Worm (Caenorhabditis elegans) whole organism, L1 larva: Measurements from ENCODE around the gene his-63.

Experiments used
- C16A3.4 ChIP-seq: fragments of 150-350 bp; optimal IDR thresholded peaks from 2 replicates; lab custom pipeline; 2014; ENCODE audit warnings: missing biosample characterization, missing genetic modification characterization
- F16B12.6 ChIP-seq: fragments of 150-350 bp; optimal IDR thresholded peaks from 2 replicates; lab custom pipeline; 2014; ENCODE audit warnings: missing biosample characterization, missing genetic modification characterization
- Y116A8C.19 ChIP-seq: sonication (generic microtip); optimal IDR thresholded peaks from 2 replicates; lab custom pipeline; 2016; ENCODE audit warnings: missing compliant biosample characterization, missing genetic modification characterization, borderline replicate concordance
- aha-1 ChIP-seq: fragments of 150-350 bp; optimal IDR thresholded peaks from 2 replicates; lab custom pipeline; 2014; ENCODE audit warnings: missing biosample characterization, missing genetic modification characterization
- aly-2 ChIP-seq: fragments of 150-350 bp; optimal IDR thresholded peaks from 2 replicates; lab custom pipeline; 2014; ENCODE audit warnings: missing biosample characterization, missing genetic modification characterization
- ama-1 ChIP-seq: fragments of 150-350 bp; optimal IDR thresholded peaks from 2 replicates; lab custom pipeline; 2014
- blmp-1 ChIP-seq: fragments of 150-350 bp; optimal IDR thresholded peaks from 2 replicates; lab custom pipeline; 2014; ENCODE audit warnings: missing biosample characterization, missing genetic modification characterization
- ceh-63 ChIP-seq: fragments of 200-800 bp; sonication (Bioruptor generic); optimal IDR thresholded peaks from 2 replicates; lab custom pipeline; 2018; ENCODE audit warnings: mild to moderate bottlenecking, missing genetic modification characterization, missing compliant biosample characterization
- ceh-8 ChIP-seq: fragments of 200-800 bp; sonication (Bioruptor generic); optimal IDR thresholded peaks from 2 replicates; lab custom pipeline; 2018; ENCODE audit warnings: mild to moderate bottlenecking, missing genetic modification characterization, moderate library complexity, missing compliant biosample characterization
- ceh-82 ChIP-seq, 3 experiments: fragments of 150-350 bp in 1 of 3; sonication (generic microtip) in 2 of 3; optimal IDR thresholded peaks; 2 replicates each; lab custom pipeline; 2014 to 2017; ENCODE audit warnings: missing biosample characterization in 3 of 3, missing genetic modification characterization in 3 of 3
- ceh-90 ChIP-seq: sonication (generic microtip); optimal IDR thresholded peaks from 2 replicates; lab custom pipeline; 2016; ENCODE audit warnings: missing genetic modification characterization, missing compliant biosample characterization
- ces-1 ChIP-seq: fragments of 150-350 bp; optimal IDR thresholded peaks from 2 replicates; lab custom pipeline; 2014; ENCODE audit warnings: missing biosample characterization, missing genetic modification reagents, missing genetic modification characterization
- efl-1 ChIP-seq, 4 experiments: fragments of 150-350 bp; optimal IDR thresholded peaks in 3 of 4; peaks in 1 of 4; 1 replicate in 1 of 4; 2 replicates in 3 of 4; lab custom pipeline; 2014; ENCODE audit warnings: missing biosample characterization in 2 of 4, missing genetic modification characterization in 2 of 4, missing genetic modification reagents in 2 of 4
- efl-3 ChIP-seq: fragments of 200-800 bp; sonication (Bioruptor generic); optimal IDR thresholded peaks from 2 replicates; lab custom pipeline; 2018; ENCODE audit warnings: mild to moderate bottlenecking, missing genetic modification characterization, missing compliant biosample characterization
- egl-13 ChIP-seq: sonication (generic microtip); optimal IDR thresholded peaks from 2 replicates; lab custom pipeline; 2016; ENCODE audit warnings: missing genotype, missing genetic modification reagents, missing genetic modification characterization, missing compliant biosample characterization
- egl-27 ChIP-seq, 2 experiments: fragments of 150-350 bp in 1 of 2; sonication (generic microtip); optimal IDR thresholded peaks; 3 replicates each; lab custom pipeline; 2017 to 2018; ENCODE audit warnings: missing biosample characterization in 2 of 2, missing genetic modification characterization in 2 of 2, missing genetic modification reagents in 2 of 2
- elt-3 ChIP-seq, 6 experiments: fragments of 150-350 bp in 1 of 6; sonication (generic microtip); optimal IDR thresholded peaks; 2 replicates each; lab custom pipeline; 2017 to 2018; ENCODE audit warnings: missing biosample characterization in 6 of 6, missing genetic modification characterization in 6 of 6, inconsistent platforms in 1 of 6
- ets-5 ChIP-seq: fragments of 200-800 bp; sonication (Bioruptor generic); IDR thresholded peaks from 2 replicates; pipeline ENCODE4 v1.3.6; 2022; ENCODE audit warnings: missing genetic modification characterization, missing compliant biosample characterization
- fkh-10 ChIP-seq: sonication (generic microtip); optimal IDR thresholded peaks from 2 replicates; lab custom pipeline; 2017; ENCODE audit warnings: missing biosample characterization, missing genetic modification reagents, missing genetic modification characterization
- fkh-4 ChIP-seq: sonication (generic microtip); optimal IDR thresholded peaks from 2 replicates; lab custom pipeline; 2016; ENCODE audit warnings: missing compliant biosample characterization, missing genetic modification characterization, borderline replicate concordance
- fos-1 ChIP-seq: fragments of 150-350 bp; optimal IDR thresholded peaks from 2 replicates; lab custom pipeline; 2014; ENCODE audit warnings: missing biosample characterization, missing genetic modification characterization
- grh-1 ChIP-seq: fragments of 200-800 bp; sonication (Bioruptor generic); IDR thresholded peaks from 2 replicates; pipeline ENCODE4 v1.3.6; 2022; ENCODE audit warnings: missing genetic modification reagents, missing genetic modification characterization, missing compliant biosample characterization
- hpl-2 ChIP-seq: fragments of 150-350 bp; optimal IDR thresholded peaks from 2 replicates; lab custom pipeline; 2014; ENCODE audit warnings: missing biosample characterization, missing genetic modification reagents, missing genetic modification characterization
- irx-1 ChIP-seq: sonication (generic microtip); optimal IDR thresholded peaks from 2 replicates; lab custom pipeline; 2016; ENCODE audit warnings: missing genetic modification characterization, missing compliant biosample characterization
- jun-1 ChIP-seq: fragments of 150-350 bp; optimal IDR thresholded peaks from 2 replicates; lab custom pipeline; 2014; ENCODE audit warnings: missing biosample characterization, missing genetic modification reagents, missing genetic modification characterization
- lin-13 ChIP-seq: fragments of 150-350 bp; optimal IDR thresholded peaks from 2 replicates; lab custom pipeline; 2014; ENCODE audit warnings: missing biosample characterization, missing genetic modification reagents, missing genetic modification characterization
- lin-35 ChIP-seq, 2 experiments: fragments of 150-350 bp; optimal IDR thresholded peaks; 2 replicates each; lab custom pipeline; 2014; ENCODE audit warnings: missing biosample characterization in 2 of 2, missing genetic modification characterization in 2 of 2, missing genetic modification reagents in 2 of 2
- lsy-2 ChIP-seq, 2 experiments: fragments of 150-350 bp; optimal IDR thresholded peaks; 2 replicates each; lab custom pipeline; 2014; ENCODE audit warnings: missing biosample characterization in 2 of 2, missing genetic modification characterization in 2 of 2
- mab-9 ChIP-seq: fragments of 200-800 bp; sonication (Bioruptor generic); IDR thresholded peaks from 2 replicates; pipeline ENCODE4 v1.3.6; 2022; ENCODE audit warnings: missing genetic modification reagents, missing genetic modification characterization, missing compliant biosample characterization
- mep-1 ChIP-seq: fragments of 150-350 bp; optimal IDR thresholded peaks from 2 replicates; lab custom pipeline; 2014; ENCODE audit warnings: missing biosample characterization, missing genetic modification characterization
- nhr-12 ChIP-seq: sonication (generic microtip); optimal IDR thresholded peaks from 2 replicates; lab custom pipeline; 2017; ENCODE audit warnings: missing biosample characterization, missing genetic modification characterization
- nhr-20 ChIP-seq: sonication (generic microtip); optimal IDR thresholded peaks from 2 replicates; lab custom pipeline; 2016; ENCODE audit warnings: mild to moderate bottlenecking, missing genetic modification characterization, missing compliant biosample characterization
- nhr-237 ChIP-seq: fragments of 150-350 bp; optimal IDR thresholded peaks from 2 replicates; lab custom pipeline; 2014; ENCODE audit warnings: missing biosample characterization, missing genetic modification characterization
- nhr-28 ChIP-seq: fragments of 150-350 bp; optimal IDR thresholded peaks from 2 replicates; lab custom pipeline; 2014; ENCODE audit warnings: missing biosample characterization, missing genetic modification characterization
- nhr-77 ChIP-seq: fragments of 150-350 bp; optimal IDR thresholded peaks from 2 replicates; lab custom pipeline; 2014; ENCODE audit warnings: missing biosample characterization, missing genetic modification characterization
- nhr-84 ChIP-seq: sonication (generic microtip); optimal IDR thresholded peaks from 2 replicates; lab custom pipeline; 2017; ENCODE audit warnings: missing biosample characterization, missing genetic modification characterization
- nhr-85 ChIP-seq: sonication (generic microtip); peaks from one replicate; lab custom pipeline; 2016; ENCODE audit warnings: missing genetic modification characterization, inconsistent platforms, missing compliant biosample characterization
- nhr-90 ChIP-seq: sonication (generic microtip); optimal IDR thresholded peaks from 2 replicates; lab custom pipeline; 2016; ENCODE audit warnings: mild to moderate bottlenecking, missing genetic modification characterization, missing compliant biosample characterization; ENCODE audit not compliant: poor library complexity
- pag-3 ChIP-seq: sonication (generic microtip); optimal IDR thresholded peaks from 2 replicates; lab custom pipeline; 2017; ENCODE audit warnings: missing genetic modification characterization, mild to moderate bottlenecking, missing compliant biosample characterization, antibody characterized with exemption, borderline replicate concordance; ENCODE audit not compliant: insufficient read depth
- pax-3 ChIP-seq: fragments of 200-800 bp; sonication (Bioruptor generic); optimal IDR thresholded peaks from 2 replicates; lab custom pipeline; 2018; ENCODE audit warnings: mild to moderate bottlenecking, missing genetic modification characterization, moderate library complexity, missing compliant biosample characterization
- pqm-1 ChIP-seq: sonication (generic microtip); optimal IDR thresholded peaks from 3 replicates; lab custom pipeline; 2017; ENCODE audit warnings: missing biosample characterization, missing genetic modification characterization
- snu-23 ChIP-seq: sonication (generic microtip); optimal IDR thresholded peaks from 2 replicates; lab custom pipeline; 2016; ENCODE audit warnings: missing genetic modification characterization, missing compliant biosample characterization
- sox-4 ChIP-seq: sonication (generic microtip); optimal IDR thresholded peaks from 2 replicates; lab custom pipeline; 2016; ENCODE audit warnings: missing genetic modification characterization, missing compliant biosample characterization
- sptf-1 ChIP-seq: fragments of 150-350 bp; optimal IDR thresholded peaks from 2 replicates; lab custom pipeline; 2014; ENCODE audit warnings: missing biosample characterization, missing genetic modification characterization
- swsn-7 ChIP-seq: sonication (generic microtip); optimal IDR thresholded peaks from 2 replicates; lab custom pipeline; 2016; ENCODE audit warnings: missing genetic modification characterization, missing compliant biosample characterization
- tbx-2 ChIP-seq: sonication (generic microtip); optimal IDR thresholded peaks from 2 replicates; lab custom pipeline; 2016; ENCODE audit warnings: missing genetic modification characterization, missing compliant biosample characterization
- unc-130 ChIP-seq: fragments of 150-350 bp; optimal IDR thresholded peaks from 2 replicates; lab custom pipeline; 2017; ENCODE audit warnings: missing biosample characterization, missing genetic modification characterization, inconsistent platforms
- unc-30 ChIP-seq: sonication (generic microtip); optimal IDR thresholded peaks from 2 replicates; lab custom pipeline; 2017; ENCODE audit warnings: missing biosample characterization, missing genetic modification characterization
- unc-62 ChIP-seq: fragments of 150-350 bp; optimal IDR thresholded peaks from 2 replicates; lab custom pipeline; 2014; ENCODE audit warnings: missing biosample characterization, missing genetic modification reagents, missing genetic modification characterization
- unc-86 ChIP-seq: sonication (generic microtip); optimal IDR thresholded peaks from 2 replicates; lab custom pipeline; 2016; ENCODE audit warnings: missing genetic modification characterization, missing compliant biosample characterization
- vab-15 ChIP-seq: sonication (generic microtip); optimal IDR thresholded peaks from 2 replicates; lab custom pipeline; 2017; ENCODE audit warnings: missing genotype, mild to moderate bottlenecking, missing genetic modification characterization, missing compliant biosample characterization
- zag-1 ChIP-seq: fragments of 150-350 bp; optimal IDR thresholded peaks from 2 replicates; lab custom pipeline; 2014; ENCODE audit warnings: missing biosample characterization, missing genetic modification characterization
- ztf-11 ChIP-seq, 2 experiments: sonication (generic microtip); optimal IDR thresholded peaks; 2 replicates each; lab custom pipeline; 2016 to 2017; ENCODE audit warnings: missing genetic modification characterization in 2 of 2, missing biosample characterization in 1 of 2, missing compliant biosample characterization in 1 of 2
- ztf-4 ChIP-seq: fragments of 150-350 bp; optimal IDR thresholded peaks from 2 replicates; lab custom pipeline; 2014; ENCODE audit warnings: missing biosample characterization, missing genetic modification characterization

his-63 gene

DNA sequence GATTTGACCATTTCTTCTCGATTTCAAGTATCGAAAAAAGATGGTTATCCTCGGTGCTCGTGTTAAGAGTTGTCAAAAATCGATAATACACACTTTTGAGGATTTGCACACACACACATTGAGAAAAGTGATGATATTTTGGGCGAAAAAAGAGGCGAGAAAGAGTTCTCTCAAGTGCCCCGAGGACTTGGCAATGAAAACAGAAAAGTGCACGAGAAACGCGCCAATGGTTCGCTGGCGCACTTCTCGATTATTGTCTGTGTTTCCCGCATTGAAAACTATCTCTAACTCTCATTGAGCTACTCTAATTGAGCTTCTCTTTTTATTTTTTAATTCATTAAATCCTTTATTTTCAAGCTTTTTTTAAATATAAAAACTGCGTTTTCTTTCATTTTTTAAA lies 27.0 kb upstream of the his-63 start:
- TF ChIP-seq swsn-7 (tag; lab: Kevin White, UChicago) = peak; percentile 78
- TF ChIP-seq ceh-82 (tag; optimal IDR thresholded peaks at IDR 0.05; lab: Kevin White, UChicago) = peak; percentile 60 to 87 (median 87)
- no peak for TF ChIP-seq Y116A8C.19 (tag; lab: Kevin White, UChicago)
- no peak for TF ChIP-seq ceh-90 (tag; lab: Kevin White, UChicago)
- TF ChIP-seq unc-30 (tag; lab: Kevin White, UChicago) = no peak
- TF ChIP-seq mep-1 (tag; lab: Kevin White, UChicago) = peak; percentile 88
- peak; percentile 19 for TF ChIP-seq nhr-237 (tag; lab: Kevin White, UChicago)
- TF ChIP-seq ets-5 (GFP tag; lab: Robert Waterston, UW) = no peak
- no peak for TF ChIP-seq hpl-2 (GFP tag; lab: Kevin White, UChicago)
- TF ChIP-seq F16B12.6 (tag; lab: Kevin White, UChicago) = peak; percentile 38
- TF ChIP-seq nhr-12 (tag; lab: Kevin White, UChicago) = no peak
- TF ChIP-seq sptf-1 (tag; lab: Kevin White, UChicago) = no peak
- no peak for TF ChIP-seq ama-1
- peak; percentile 42 for TF ChIP-seq nhr-77 (tag; lab: Kevin White, UChicago)
- peak; percentile 57 for TF ChIP-seq fkh-10 (GFP tag; lab: Kevin White, UChicago)
- no peak for TF ChIP-seq grh-1 (GFP tag; lab: Robert Waterston, UW)
- peak; percentile 45 for TF ChIP-seq unc-130 (tag; lab: Kevin White, UChicago)
- TF ChIP-seq pag-3 (tag; lab: Kevin White, UChicago) = peak; percentile 59
- peak; percentile 58 for TF ChIP-seq nhr-85 (tag; lab: Kevin White, UChicago)
- no peak for TF ChIP-seq zag-1 (tag; lab: Kevin White, UChicago)
- TF ChIP-seq nhr-20 (tag; lab: Kevin White, UChicago) = peak; percentile 73
- TF ChIP-seq ceh-63 (GFP tag; lab: Kevin White, UChicago) = no peak
- TF ChIP-seq efl-1 (optimal IDR thresholded peaks at IDR 0.05; lab: Kevin White, UChicago) = peak; percentile 72
- peak; percentile 28 to 72 for TF ChIP-seq efl-1 (GFP tag; optimal IDR thresholded peaks at IDR 0.05 in 1 of 2; lab: Kevin White, UChicago)
- no peak for TF ChIP-seq blmp-1 (tag; lab: Kevin White, UChicago)
- TF ChIP-seq nhr-84 (tag; lab: Kevin White, UChicago) = no peak
- no peak for TF ChIP-seq pqm-1 (tag; lab: Kevin White, UChicago)
- TF ChIP-seq fos-1 = peak; percentile 21
- peak; percentile 79 for TF ChIP-seq snu-23
- TF ChIP-seq ces-1 (GFP tag; lab: Kevin White, UChicago) = no peak
- no peak for TF ChIP-seq pax-3 (tag; lab: Kevin White, UChicago)
- TF ChIP-seq aha-1 (tag; lab: Kevin White, UChicago) = peak; percentile 20
- no peak for TF ChIP-seq ztf-4 (tag; lab: Kevin White, UChicago)
- no peak for TF ChIP-seq egl-27 (tag; optimal IDR thresholded peaks at IDR 0.05; lab: Kevin White, UChicago)
- TF ChIP-seq ztf-11 (tag; optimal IDR thresholded peaks at IDR 0.05; lab: Kevin White, UChicago) = no peak
- TF ChIP-seq aly-2 = peak; percentile 58
- TF ChIP-seq unc-86 (tag; lab: Kevin White, UChicago) = peak; percentile 57
- TF ChIP-seq tbx-2 (tag; lab: Kevin White, UChicago) = peak; percentile 71
- peak; percentile 45 for TF ChIP-seq lin-13 (GFP tag; lab: Kevin White, UChicago)
- TF ChIP-seq sox-4 (tag; lab: Kevin White, UChicago) = no peak
- TF ChIP-seq lin-35 (GFP tag; optimal IDR thresholded peaks at IDR 0.05; lab: Kevin White, UChicago) = peak; percentile 73 to 75
- no peak for TF ChIP-seq mab-9 (GFP tag; lab: Robert Waterston, UW)
- peak; percentile 38 for TF ChIP-seq C16A3.4
- peak in 1 of 6 experiments; percentile 37 for TF ChIP-seq elt-3 (tag; optimal IDR thresholded peaks at IDR 0.05; lab: Kevin White, UChicago)
- no peak for TF ChIP-seq vab-15 (tag; lab: Kevin White, UChicago)
- peak; percentile 27 for TF ChIP-seq ceh-8 (GFP tag; lab: Kevin White, UChicago)
- no peak for TF ChIP-seq unc-62 (GFP tag; lab: Kevin White, UChicago)
- TF ChIP-seq jun-1 (tag; lab: Kevin White, UChicago) = peak; percentile 45
- TF ChIP-seq nhr-28 = no peak
- TF ChIP-seq lsy-2 (tag; optimal IDR thresholded peaks at IDR 0.05; lab: Kevin White, UChicago) = peak; percentile 76 to 84
- no peak for TF ChIP-seq efl-3 (GFP tag; lab: Kevin White, UChicago)
- peak; percentile 42 for TF ChIP-seq egl-13 (tag; lab: Kevin White, UChicago)
- peak; percentile 58 for TF ChIP-seq irx-1 (tag; lab: Kevin White, UChicago)
- TF ChIP-seq nhr-90 (tag; lab: Kevin White, UChicago) = peak; percentile 44
- TF ChIP-seq fkh-4 = no peak
